Fruit fly (Drosophila melanogaster) whole organism, embryonic: ENCODE measurements around the gene CG8958.

ENCODE experiments used
- Awh ChIP-seq: fragments of 200-800 bp; sonication (Bioruptor generic); IDR thresholded peaks from 2 replicates; pipeline ENCODE4, ENCODE4 v1.3.6; 2022; ENCODE audit warnings: missing biosample characterization, missing genetic modification characterization
- B-H2 ChIP-seq: fragments of 200-800 bp; sonication (Bioruptor generic); optimal IDR thresholded peaks from 2 replicates; lab custom pipeline; 2018; ENCODE audit warnings: missing biosample characterization, mild to moderate bottlenecking, missing genetic modification characterization
- CG11085 ChIP-seq: fragments of 200-800 bp; sonication (Bioruptor generic); IDR thresholded peaks from 2 replicates; pipeline ENCODE4 v1.3.6; 2022; ENCODE audit warnings: missing biosample characterization, missing genetic modification characterization
- CG11504 ChIP-seq: fragments of 200-800 bp; sonication (Bioruptor generic); optimal IDR thresholded peaks from 3 replicates; lab custom pipeline; 2019; ENCODE audit warnings: missing biosample characterization, mild to moderate bottlenecking, missing genetic modification characterization, moderate library complexity
- CG14441 ChIP-seq: fragments of 200-800 bp; sonication (Bioruptor generic); IDR thresholded peaks from 2 replicates; pipeline ENCODE4 v1.3.6; 2022; ENCODE audit warnings: missing biosample characterization, missing genetic modification characterization
- CG14667 ChIP-seq: fragments of 200-800 bp; sonication (Bioruptor generic); IDR thresholded peaks from 2 replicates; pipeline ENCODE4 v1.3.6; 2022; ENCODE audit warnings: missing biosample characterization, missing genetic modification characterization
- CG17829 ChIP-seq: fragments of 200-800 bp; optimal IDR thresholded peaks from 2 replicates; lab custom pipeline; 2019; ENCODE audit warnings: missing biosample characterization, mild to moderate bottlenecking, missing genetic modification characterization, moderate library complexity
- CG32772 ChIP-seq: fragments of 200-800 bp; sonication (Bioruptor generic); IDR thresholded peaks from 2 replicates; pipeline ENCODE4 v1.3.6; 2022; ENCODE audit warnings: missing biosample characterization, missing genetic modification characterization
- CG3726 ChIP-seq: fragments of 200-800 bp; sonication (Bioruptor generic); IDR thresholded peaks from 3 replicates; pipeline ENCODE4, ENCODE4 v1.3.6; 2022; ENCODE audit warnings: missing biosample characterization, missing genetic modification characterization
- CG4360 ChIP-seq: fragments of 200-800 bp; sonication (Bioruptor generic); IDR thresholded peaks from 2 replicates; pipeline ENCODE4 v1.3.6; 2022; ENCODE audit warnings: missing biosample characterization, missing genetic modification characterization
- CG6272 ChIP-seq: fragments of 200-800 bp; sonication (Bioruptor generic); IDR thresholded peaks from 2 replicates; pipeline ENCODE4 v1.3.6; 2022; ENCODE audit warnings: missing biosample characterization, missing genetic modification characterization
- CG7357 ChIP-seq: fragments of 200-800 bp; sonication (Bioruptor generic); IDR thresholded peaks from 3 replicates; pipeline ENCODE4 v1.3.6; 2022; ENCODE audit warnings: missing biosample characterization, missing genetic modification characterization
- CG8290 ChIP-seq, 3 experiments: fragments of 200-800 bp; sonication (Bioruptor generic); optimal IDR thresholded peaks; 2 replicates each; lab custom pipeline; 2016 to 2019; ENCODE audit warnings: missing biosample characterization in 3 of 3, missing genetic modification characterization in 3 of 3, mild to moderate bottlenecking in 2 of 3, moderate library complexity in 1 of 3
- CG8478 ChIP-seq: fragments of >200 bp; optimal IDR thresholded peaks from 2 replicates; lab custom pipeline; 2018
- CG9817 ChIP-seq: fragments of 200-800 bp; sonication (Bioruptor generic); optimal IDR thresholded peaks from 2 replicates; lab custom pipeline; 2018; ENCODE audit warnings: missing biosample characterization, mild to moderate bottlenecking, missing genetic modification characterization, moderate library complexity
- CG9876 ChIP-seq: fragments of 200-800 bp; sonication (Bioruptor generic); optimal IDR thresholded peaks from 2 replicates; lab custom pipeline; 2016; ENCODE audit warnings: missing biosample characterization, missing genetic modification characterization
- CTCF ChIP-seq: fragments of 200-800 bp; sonication (Bioruptor generic); optimal IDR thresholded peaks from 2 replicates; lab custom pipeline; 2017; ENCODE audit warnings: missing biosample characterization, mild to moderate bottlenecking, missing genetic modification characterization, moderate library complexity
- Camta ChIP-seq: fragments of 200-800 bp; sonication (Bioruptor generic); optimal IDR thresholded peaks from 2 replicates; lab custom pipeline; 2016; ENCODE audit warnings: missing biosample characterization, missing genetic modification characterization
- Ets65A ChIP-seq: fragments of 200-800 bp; sonication (Bioruptor generic); peaks from one replicate; lab custom pipeline; 2016; ENCODE audit warnings: missing biosample characterization, missing genetic modification characterization
- Gug ChIP-seq: fragments of 200-800 bp; sonication (Bioruptor generic); IDR thresholded peaks from 4 replicates; pipeline ENCODE4 v1.3.6; 2022; ENCODE audit warnings: missing biosample characterization, missing genetic modification characterization
- H2.0 ChIP-seq: fragments of 200-800 bp; sonication (Bioruptor generic); IDR thresholded peaks from 2 replicates; pipeline ENCODE4 v1.3.6; 2022; ENCODE audit warnings: missing biosample characterization, missing genetic modification characterization
- HmgZ ChIP-seq: fragments of 200-800 bp; sonication (Bioruptor generic); optimal IDR thresholded peaks from 2 replicates; lab custom pipeline; 2018; ENCODE audit warnings: missing biosample characterization, mild to moderate bottlenecking, missing genetic modification characterization
- Hsf ChIP-seq: fragments of 200-800 bp; sonication (Bioruptor generic); optimal IDR thresholded peaks from 3 replicates; lab custom pipeline; 2016; ENCODE audit warnings: missing biosample characterization, missing genetic modification characterization
- Lhr ChIP-seq: fragments of 200-800 bp; sonication (Bioruptor generic); optimal IDR thresholded peaks from 3 replicates; lab custom pipeline; 2017; ENCODE audit warnings: mild to moderate bottlenecking, missing biosample characterization, missing genetic modification reagents, missing genetic modification characterization
- Lim3 ChIP-seq: fragments of 200-800 bp; sonication (Bioruptor generic); IDR thresholded peaks from 2 replicates; pipeline ENCODE4 v1.3.6; 2022; ENCODE audit warnings: missing biosample characterization, missing genetic modification characterization
- NFAT ChIP-seq: fragments of 200-800 bp; sonication (Bioruptor generic); IDR thresholded peaks from 2 replicates; pipeline ENCODE4 v1.3.6; 2022; ENCODE audit warnings: missing biosample characterization, missing genetic modification characterization
- Rx ChIP-seq: fragments of 200-800 bp; sonication (Bioruptor generic); IDR thresholded peaks from 2 replicates; pipeline ENCODE4 v1.3.6; 2022; ENCODE audit warnings: missing biosample characterization, missing genetic modification characterization
- Xbp1 ChIP-seq: fragments of 200-800 bp; sonication (Bioruptor generic); optimal IDR thresholded peaks from 3 replicates; lab custom pipeline; 2016; ENCODE audit warnings: missing biosample characterization, mild to moderate bottlenecking, missing genetic modification characterization
- ase ChIP-seq: fragments of 200-800 bp; sonication (Bioruptor generic); IDR thresholded peaks from 3 replicates; pipeline ENCODE4 v1.3.6; 2022; ENCODE audit warnings: missing biosample characterization, missing genetic modification characterization
- az2 ChIP-seq: fragments of 200-800 bp; sonication (Bioruptor generic); optimal IDR thresholded peaks from 3 replicates; lab custom pipeline; 2016; ENCODE audit warnings: missing biosample characterization, missing genetic modification characterization
- en ChIP-seq: fragments of 200-800 bp; sonication (Bioruptor generic); optimal IDR thresholded peaks from 2 replicates; lab custom pipeline; 2016; ENCODE audit warnings: missing biosample characterization, missing genetic modification characterization
- gem ChIP-seq: fragments of 200-800 bp; sonication (Bioruptor generic); optimal IDR thresholded peaks from 2 replicates; lab custom pipeline; 2019; ENCODE audit warnings: missing biosample characterization, mild to moderate bottlenecking, missing genetic modification characterization, moderate library complexity
- grau ChIP-seq: fragments of 200-800 bp; optimal IDR thresholded peaks from 3 replicates; lab custom pipeline; 2019; ENCODE audit warnings: missing biosample characterization, mild to moderate bottlenecking, missing genetic modification characterization, moderate library complexity
- grn ChIP-seq: fragments of 200-800 bp; sonication (Bioruptor generic); optimal IDR thresholded peaks from 3 replicates; lab custom pipeline; 2017; ENCODE audit warnings: missing biosample characterization, missing genetic modification characterization
- her ChIP-seq: fragments of 200-800 bp; sonication (Bioruptor generic); optimal IDR thresholded peaks from 2 replicates; lab custom pipeline; 2016; ENCODE audit warnings: missing biosample characterization, missing genetic modification characterization
- jumu ChIP-seq: fragments of 200-800 bp; sonication (Bioruptor generic); optimal IDR thresholded peaks from 3 replicates; lab custom pipeline; 2016; ENCODE audit warnings: missing biosample characterization, missing genetic modification characterization
- klu ChIP-seq: fragments of 200-800 bp; sonication (Bioruptor generic); IDR thresholded peaks from 2 replicates; pipeline ENCODE4 v1.3.6; 2022; ENCODE audit warnings: missing biosample characterization, missing genetic modification characterization
- lbe ChIP-seq: fragments of 200-800 bp; sonication (Bioruptor generic); optimal IDR thresholded peaks from 2 replicates; lab custom pipeline; 2016; ENCODE audit warnings: missing biosample characterization, mild to moderate bottlenecking, missing genetic modification characterization
- lilli ChIP-seq: fragments of 200-800 bp; sonication (Bioruptor generic); optimal IDR thresholded peaks from 3 replicates; lab custom pipeline; 2016; ENCODE audit warnings: missing biosample characterization, missing genetic modification characterization
- lov ChIP-seq, 2 experiments: fragments of 200-800 bp in 1 of 2; fragments of >200 bp in 1 of 2; sonication (Bioruptor generic) in 1 of 2; IDR thresholded peaks in 1 of 2; optimal IDR thresholded peaks in 1 of 2; 2 replicates in 1 of 2; 3 replicates in 1 of 2; pipeline versions ENCODE4 v1.3.6 to Lab custom; 2017 to 2022; ENCODE audit warnings: missing biosample characterization in 1 of 2, missing genetic modification characterization in 1 of 2
- mam ChIP-seq: fragments of 200-800 bp; sonication (Bioruptor generic); optimal IDR thresholded peaks from 3 replicates; lab custom pipeline; 2016; ENCODE audit warnings: missing biosample characterization, missing genetic modification characterization
- odd ChIP-seq: fragments of 200-800 bp; sonication (Bioruptor generic); optimal IDR thresholded peaks from 2 replicates; lab custom pipeline; 2017; ENCODE audit warnings: missing biosample characterization, mild to moderate bottlenecking, missing genetic modification characterization
- onecut ChIP-seq: fragments of 200-800 bp; sonication (Bioruptor generic); IDR thresholded peaks from 2 replicates; pipeline ENCODE4 v1.3.6; 2022; ENCODE audit warnings: missing biosample characterization, missing genetic modification characterization
- pan ChIP-seq, 4 experiments: fragments of >200 bp in 3 of 4; fragments of 200-800 bp in 1 of 4; sonication (Bioruptor generic) in 1 of 4; optimal IDR thresholded peaks in 3 of 4; IDR thresholded peaks in 1 of 4; 2 replicates each; pipeline versions ENCODE4 v1.3.6 to Lab custom; 2017 to 2022; ENCODE audit warnings: missing biosample characterization in 2 of 4, missing genetic modification characterization in 2 of 4, mixed read lengths in 1 of 4
- pita ChIP-seq: fragments of 200-800 bp; sonication (Bioruptor generic); optimal IDR thresholded peaks from 2 replicates; lab custom pipeline; 2017; ENCODE audit warnings: missing biosample characterization, mild to moderate bottlenecking, missing genetic modification characterization
- pnt ChIP-seq: fragments of 200-800 bp; sonication (Bioruptor generic); optimal IDR thresholded peaks from 3 replicates; lab custom pipeline; 2016; ENCODE audit warnings: missing biosample characterization, missing genetic modification characterization
- repo ChIP-seq: fragments of 200-800 bp; sonication (Bioruptor generic); optimal IDR thresholded peaks from 2 replicates; lab custom pipeline; 2016; ENCODE audit warnings: missing biosample characterization, missing genetic modification characterization
- sd ChIP-seq: fragments of 200-800 bp; sonication (Bioruptor generic); optimal IDR thresholded peaks from 3 replicates; lab custom pipeline; 2018; ENCODE audit warnings: missing biosample characterization, mild to moderate bottlenecking, missing genetic modification characterization, moderate library complexity
- sob ChIP-seq: fragments of 200-800 bp; sonication (Bioruptor generic); IDR thresholded peaks from 2 replicates; pipeline ENCODE4 v1.3.6; 2022; ENCODE audit warnings: missing biosample characterization, missing genetic modification characterization
- tin ChIP-seq: fragments of 200-800 bp; sonication (Bioruptor generic); optimal IDR thresholded peaks from 3 replicates; lab custom pipeline; 2016; ENCODE audit warnings: missing biosample characterization, missing genetic modification characterization
- unpg ChIP-seq: fragments of 200-800 bp; sonication (Bioruptor generic); optimal IDR thresholded peaks from 3 replicates; lab custom pipeline; 2018; ENCODE audit warnings: missing biosample characterization, mild to moderate bottlenecking, missing genetic modification characterization, moderate library complexity
- zfh1 ChIP-seq: fragments of 200-800 bp; sonication (Bioruptor generic); IDR thresholded peaks from 3 replicates; pipeline ENCODE4 v1.3.6; 2022; ENCODE audit warnings: missing biosample characterization, missing genetic modification characterization

Gene CG8958

DNA sequence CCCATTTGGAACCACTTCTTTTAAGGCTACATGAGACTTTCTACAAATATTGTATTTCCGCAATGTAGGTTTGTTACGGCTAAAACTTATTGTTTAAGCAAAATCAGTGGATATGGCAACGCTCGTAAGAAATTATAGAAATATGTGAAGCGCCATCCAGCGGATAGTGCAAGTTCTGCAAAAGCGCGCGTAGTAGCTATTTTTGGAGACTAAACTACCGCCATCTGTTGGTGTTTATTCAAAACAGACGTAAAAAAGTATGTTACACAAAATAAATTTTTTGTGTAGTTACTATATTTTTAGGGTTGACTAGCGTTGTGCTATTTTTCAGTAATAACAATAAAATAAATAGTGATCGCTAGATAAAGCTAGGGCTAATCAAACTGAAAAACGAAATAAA is 22.7 kb downstream of the CG8958 start (continued):
- TF ChIP-seq pan (optimal IDR thresholded peaks at IDR 0.05; lab: Kevin White, UChicago) = no peak
- peak in 1 of 2 experiments; percentile 46 for TF ChIP-seq pan (GFP tag; optimal IDR thresholded peaks at IDR 0.05 in 1 of 2, IDR thresholded peaks at IDR 0.05 in 1 of 2)
- peak; percentile 17 for TF ChIP-seq CG8290 (GFP tag; optimal IDR thresholded peaks at IDR 0.05; lab: Kevin White, UChicago)
- peak in 1 of 2 experiments; percentile 49 for TF ChIP-seq CG8290 (tag; optimal IDR thresholded peaks at IDR 0.05; lab: Kevin White, UChicago)
- peak; percentile 38; the same call in 1 of the 2 replicates for TF ChIP-seq H2.0 (GFP tag; lab: Robert Waterston, UW)
- TF ChIP-seq CG14667 (GFP tag; lab: Robert Waterston, UW) = peak; percentile 33; the same call in 1 of the 2 replicates
- TF ChIP-seq CG3726 (GFP tag; lab: Robert Waterston, UW) = no peak
- TF ChIP-seq Xbp1 (GFP tag; lab: Kevin White, UChicago) = peak; percentile 63
- no peak for TF ChIP-seq unpg (GFP tag; lab: Kevin White, UChicago)
- TF ChIP-seq Hsf = peak; percentile 3
- peak; percentile 97 for TF ChIP-seq Ets65A (GFP tag; lab: Kevin White, UChicago)
- peak; percentile 15 for TF ChIP-seq CG9817 (tag; lab: Kevin White, UChicago)
- peak; percentile 60 for TF ChIP-seq lilli (GFP tag; lab: Kevin White, UChicago)
- TF ChIP-seq her (GFP tag; lab: Kevin White, UChicago) = no peak
- no peak for TF ChIP-seq CG7357 (GFP tag; lab: Robert Waterston, UW)
- peak; percentile 62 for TF ChIP-seq CG11085
- peak; percentile 54; the same call in 1 of the 3 replicates for TF ChIP-seq zfh1 (GFP tag; lab: Robert Waterston, UW)
- TF ChIP-seq az2 = peak; percentile 46
- TF ChIP-seq CG8478 (lab: Kevin White, UChicago) = no peak
- peak; percentile 52 for TF ChIP-seq jumu (GFP tag; lab: Kevin White, UChicago)
- TF ChIP-seq klu (GFP tag; lab: Robert Waterston, UW) = no peak
- peak; percentile 10 for TF ChIP-seq grau
- no peak for TF ChIP-seq repo
- peak; percentile 53; the same call in 2 of the 3 replicates for TF ChIP-seq ase (GFP tag; lab: Robert Waterston, UW)
- TF ChIP-seq en (GFP tag; lab: Kevin White, UChicago) = peak; percentile 18
- TF ChIP-seq gem (tag; lab: Kevin White, UChicago) = peak; percentile 19
- peak; percentile 50 for TF ChIP-seq grn (GFP tag; lab: Kevin White, UChicago)
- peak; percentile 52 for TF ChIP-seq Camta (GFP tag; lab: Kevin White, UChicago)
- peak; percentile 68 for TF ChIP-seq pnt
- peak; percentile 41 for TF ChIP-seq Lhr (GFP tag; lab: Kevin White, UChicago)
- peak; percentile 51 for TF ChIP-seq onecut (GFP tag; lab: Robert Waterston, UW)
- peak; percentile 59 for TF ChIP-seq CG14441
- TF ChIP-seq Awh (GFP tag; lab: Robert Waterston, UW) = no peak
- peak; percentile 37 for TF ChIP-seq pita (GFP tag; lab: Kevin White, UChicago)
- peak; percentile 36; the same call in 1 of the 2 replicates for TF ChIP-seq Rx (GFP tag; lab: Robert Waterston, UW)
- no peak for TF ChIP-seq CG4360 (GFP tag; lab: Robert Waterston, UW)
- no peak for TF ChIP-seq CG6272
- no peak for TF ChIP-seq CG9876
- TF ChIP-seq tin (GFP tag; lab: Kevin White, UChicago) = peak; percentile 13
- TF ChIP-seq Gug = peak; percentile 37; the same call in 1 of the 4 replicates
- peak; percentile 14 for TF ChIP-seq CG11504 (tag; lab: Kevin White, UChicago)
- TF ChIP-seq CG32772 (GFP tag; lab: Robert Waterston, UW) = peak; percentile 52; the same call in 1 of the 2 replicates
- no peak for TF ChIP-seq lov (optimal IDR thresholded peaks at IDR 0.05; lab: Kevin White, UChicago)
- TF ChIP-seq lov (GFP tag; IDR thresholded peaks at IDR 0.05; lab: Robert Waterston, UW) = 0 out of 3 replicates have a peak, but pooled peaks have one; percentile 6
- TF ChIP-seq odd = no peak
- TF ChIP-seq CTCF (GFP tag; lab: Kevin White, UChicago) = peak; percentile 98
- TF ChIP-seq HmgZ (tag; lab: Kevin White, UChicago) = peak; percentile 39
- peak; percentile 64 for TF ChIP-seq sob (GFP tag; lab: Robert Waterston, UW)
- peak; percentile 48 for TF ChIP-seq CG17829 (tag; lab: Kevin White, UChicago)
- TF ChIP-seq mam = peak; percentile 60
- peak; percentile 9 for TF ChIP-seq B-H2
- TF ChIP-seq Lim3 = no peak
- peak; percentile 83 for TF ChIP-seq NFAT (GFP tag; lab: Robert Waterston, UW)
- TF ChIP-seq lbe (GFP tag; lab: Kevin White, UChicago) = peak; percentile 6
- TF ChIP-seq sd (tag; lab: Kevin White, UChicago) = peak; percentile 5
